Fruit fly (Drosophila melanogaster) whole organism, embryonic: Measurements from ENCODE around the gene 5-HT2B.
A peak's percentile ranks its signal among the peaks of the same experiment; 100 is the strongest.

ENCODE experiments used
- Adf1 ChIP-seq: fragments of 200-800 bp; sonication (Bioruptor generic); IDR thresholded peaks from 2 replicates; pipeline ENCODE4 v1.3.6; 2022; ENCODE audit warnings: missing biosample characterization, missing genetic modification characterization
- CG10274 ChIP-seq: fragments of 200-800 bp; sonication (Bioruptor generic); optimal IDR thresholded peaks from 3 replicates; lab custom pipeline; 2017; ENCODE audit warnings: missing biosample characterization, mild to moderate bottlenecking, missing genetic modification characterization
- CG10979 ChIP-seq: fragments of 200-800 bp; sonication (Bioruptor generic); optimal IDR thresholded peaks from 2 replicates; lab custom pipeline; 2018; ENCODE audit warnings: missing biosample characterization, mild to moderate bottlenecking, missing genetic modification characterization, moderate library complexity
- CG12391 ChIP-seq: fragments of 200-800 bp; sonication (Bioruptor generic); optimal IDR thresholded peaks from 3 replicates; lab custom pipeline; 2018; ENCODE audit warnings: missing biosample characterization, mild to moderate bottlenecking, missing genetic modification characterization, moderate library complexity
- CG13424 ChIP-seq: fragments of 200-800 bp; sonication (Bioruptor generic); optimal IDR thresholded peaks from 2 replicates; lab custom pipeline; 2019; ENCODE audit warnings: missing biosample characterization, mild to moderate bottlenecking, missing genetic modification characterization, moderate library complexity
- CG14441 ChIP-seq: fragments of 200-800 bp; sonication (Bioruptor generic); IDR thresholded peaks from 2 replicates; pipeline ENCODE4 v1.3.6; 2022; ENCODE audit warnings: missing biosample characterization, missing genetic modification characterization
- CG14965 ChIP-seq: fragments of 200-800 bp; sonication (Bioruptor generic); optimal IDR thresholded peaks from 2 replicates; lab custom pipeline; 2016; ENCODE audit warnings: missing biosample characterization, missing genetic modification characterization, borderline replicate concordance
- CG15479 ChIP-seq: fragments of 200-800 bp; sonication (Bioruptor generic); optimal IDR thresholded peaks from 3 replicates; lab custom pipeline; 2019; ENCODE audit warnings: missing biosample characterization, mild to moderate bottlenecking, missing genetic modification characterization, moderate library complexity
- CG17186 ChIP-seq: fragments of 200-800 bp; sonication (Bioruptor generic); optimal IDR thresholded peaks from 3 replicates; lab custom pipeline; 2017; ENCODE audit warnings: missing biosample characterization, missing genetic modification reagents, missing genetic modification characterization
- CG17328 ChIP-seq: fragments of 200-800 bp; sonication (Bioruptor generic); IDR thresholded peaks from 2 replicates; pipeline ENCODE4 v1.3.6; 2022; ENCODE audit warnings: missing biosample characterization, missing genetic modification characterization
- CG17361 ChIP-seq: fragments of 200-800 bp; sonication (Bioruptor generic); IDR thresholded peaks from 3 replicates; pipeline ENCODE4 v1.3.6; 2022; ENCODE audit warnings: missing biosample characterization, missing genetic modification characterization
- CG17612 ChIP-seq: fragments of 200-800 bp; sonication (Bioruptor generic); IDR thresholded peaks from 2 replicates; pipeline ENCODE4 v1.3.6; 2022; ENCODE audit warnings: missing biosample characterization, missing genetic modification characterization
- CG2889 ChIP-seq: fragments of 200-800 bp; sonication (Bioruptor generic); IDR thresholded peaks from 3 replicates; pipeline ENCODE4 v1.3.6; 2022; ENCODE audit warnings: missing biosample characterization, missing genetic modification characterization
- CG30403 ChIP-seq: fragments of 200-800 bp; sonication (Bioruptor generic); optimal IDR thresholded peaks from 3 replicates; lab custom pipeline; 2016; ENCODE audit warnings: missing biosample characterization, missing genetic modification characterization
- CG34224 ChIP-seq: fragments of 200-800 bp; sonication (Bioruptor generic); IDR thresholded peaks from 3 replicates; pipeline ENCODE4 v1.3.6; 2022; ENCODE audit warnings: missing biosample characterization, missing genetic modification characterization; ENCODE audit not compliant: partially characterized antibody
- CG43689 ChIP-seq: fragments of 200-800 bp; sonication (Bioruptor generic); IDR thresholded peaks from 2 replicates; pipeline ENCODE4 v1.3.6; 2022; ENCODE audit warnings: missing biosample characterization, missing genetic modification characterization
- CG4854 ChIP-seq: fragments of 200-800 bp; sonication (Bioruptor generic); optimal IDR thresholded peaks from 2 replicates; lab custom pipeline; 2016; ENCODE audit warnings: missing biosample characterization, missing genetic modification characterization, inconsistent platforms
- CG6175 ChIP-seq: fragments of 200-800 bp; sonication (Bioruptor generic); IDR thresholded peaks from 3 replicates; pipeline ENCODE4 v1.3.6; 2022; ENCODE audit warnings: missing biosample characterization, missing genetic modification characterization
- CG6683 ChIP-seq: fragments of 200-800 bp; sonication (Bioruptor generic); optimal IDR thresholded peaks from 2 replicates; lab custom pipeline; 2017; ENCODE audit warnings: missing biosample characterization, mild to moderate bottlenecking, missing genetic modification characterization, missing genetic modification reagents
- CG8290 ChIP-seq, 3 experiments: fragments of 200-800 bp; sonication (Bioruptor generic); optimal IDR thresholded peaks; 2 replicates each; lab custom pipeline; 2016 to 2019; ENCODE audit warnings: missing biosample characterization in 3 of 3, missing genetic modification characterization in 3 of 3, mild to moderate bottlenecking in 2 of 3, moderate library complexity in 1 of 3
- CG9215 ChIP-seq: fragments of 200-800 bp; sonication (Bioruptor generic); IDR thresholded peaks from 2 replicates; pipeline ENCODE4 v1.3.6; 2022; ENCODE audit warnings: missing biosample characterization, missing genetic modification characterization
- CG9817 ChIP-seq: fragments of 200-800 bp; sonication (Bioruptor generic); optimal IDR thresholded peaks from 2 replicates; lab custom pipeline; 2018; ENCODE audit warnings: missing biosample characterization, mild to moderate bottlenecking, missing genetic modification characterization, moderate library complexity
- CoRest ChIP-seq: fragments of 200-800 bp; sonication (Bioruptor generic); optimal IDR thresholded peaks from 3 replicates; lab custom pipeline; 2018; ENCODE audit warnings: missing biosample characterization, mild to moderate bottlenecking, missing genetic modification characterization, moderate library complexity
- E2f2 ChIP-seq: fragments of 200-800 bp; sonication (Bioruptor generic); IDR thresholded peaks from 2 replicates; pipeline ENCODE4 v1.3.6; 2022; ENCODE audit warnings: missing biosample characterization, missing genetic modification characterization
- Eip74EF ChIP-seq, 2 experiments: fragments of 200-800 bp in 1 of 2; fragments of >200 bp in 1 of 2; sonication (Bioruptor generic) in 1 of 2; optimal IDR thresholded peaks; 2 replicates each; lab custom pipeline; 2017 to 2019; ENCODE audit warnings: missing biosample characterization in 2 of 2, missing genetic modification characterization in 2 of 2, mild to moderate bottlenecking in 1 of 2, moderate library complexity in 1 of 2
- Fer2 ChIP-seq: fragments of 200-800 bp; sonication (Bioruptor generic); optimal IDR thresholded peaks from 2 replicates; lab custom pipeline; 2018; ENCODE audit warnings: missing biosample characterization, mild to moderate bottlenecking, missing genetic modification characterization, moderate library complexity
- Gug ChIP-seq: fragments of 200-800 bp; sonication (Bioruptor generic); IDR thresholded peaks from 4 replicates; pipeline ENCODE4 v1.3.6; 2022; ENCODE audit warnings: missing biosample characterization, missing genetic modification characterization
- H15 ChIP-seq: fragments of 200-800 bp; sonication (Bioruptor generic); IDR thresholded peaks from 3 replicates; pipeline ENCODE4 v1.3.6; 2022; ENCODE audit warnings: missing biosample characterization, missing genetic modification characterization
- MBD-R2 ChIP-seq: fragments of 200-800 bp; sonication (Bioruptor generic); IDR thresholded peaks from 2 replicates; pipeline ENCODE4 v1.3.6; 2022; ENCODE audit warnings: missing biosample characterization, missing genetic modification characterization
- Neu2 ChIP-seq: fragments of 200-800 bp; sonication (Bioruptor generic); optimal IDR thresholded peaks from 3 replicates; lab custom pipeline; 2016; ENCODE audit warnings: missing biosample characterization, missing genetic modification characterization, borderline replicate concordance
- NfI ChIP-seq: fragments of 200-800 bp; sonication (Bioruptor generic); optimal IDR thresholded peaks from 3 replicates; lab custom pipeline; 2018; ENCODE audit warnings: missing biosample characterization, mild to moderate bottlenecking, missing genetic modification characterization, moderate library complexity
- Oaz ChIP-seq: fragments of 200-800 bp; sonication (Bioruptor generic); IDR thresholded peaks from 2 replicates; pipeline ENCODE4 v1.3.6; 2022; ENCODE audit warnings: missing biosample characterization, missing genetic modification characterization
- Sox100B ChIP-seq: fragments of 200-800 bp; sonication (Bioruptor generic); optimal IDR thresholded peaks from 3 replicates; lab custom pipeline; 2018; ENCODE audit warnings: missing biosample characterization, mild to moderate bottlenecking, missing genetic modification characterization
- bab2 ChIP-seq: fragments of 200-800 bp; sonication (Bioruptor generic); optimal IDR thresholded peaks from 2 replicates; lab custom pipeline; 2016; ENCODE audit warnings: missing biosample characterization, missing genetic modification characterization
- bcd ChIP-seq: fragments of 200-800 bp; sonication (Bioruptor generic); optimal IDR thresholded peaks from 2 replicates; lab custom pipeline; 2017; ENCODE audit warnings: missing biosample characterization, mild to moderate bottlenecking, missing genetic modification characterization
- br ChIP-seq: fragments of >200 bp; optimal IDR thresholded peaks from 2 replicates; lab custom pipeline; 2017
- corto ChIP-seq: fragments of 200-800 bp; sonication (Bioruptor generic); optimal IDR thresholded peaks from 2 replicates; lab custom pipeline; 2016; ENCODE audit warnings: missing biosample characterization, mild to moderate bottlenecking, missing genetic modification characterization, moderate library complexity
- exex ChIP-seq: fragments of 200-800 bp; sonication (Bioruptor generic); optimal IDR thresholded peaks from 4 replicates; lab custom pipeline; 2018; ENCODE audit warnings: missing biosample characterization, mild to moderate bottlenecking, missing genetic modification characterization, moderate library complexity
- eyg ChIP-seq: fragments of 200-800 bp; sonication (Bioruptor generic); optimal IDR thresholded peaks from 3 replicates; lab custom pipeline; 2016; ENCODE audit warnings: missing biosample characterization, missing genetic modification characterization
- gro ChIP-seq: fragments of 200-800 bp; sonication (Bioruptor generic); optimal IDR thresholded peaks from 2 replicates; lab custom pipeline; 2016; ENCODE audit warnings: missing biosample characterization, missing genetic modification characterization
- h ChIP-seq: fragments of >200 bp; optimal IDR thresholded peaks from 2 replicates; lab custom pipeline; 2017
- hth ChIP-seq: fragments of >200 bp; optimal IDR thresholded peaks from 2 replicates; lab custom pipeline; 2017; ENCODE audit warnings: inconsistent platforms
- inv ChIP-seq: fragments of 200-800 bp; sonication (Bioruptor generic); IDR thresholded peaks from 2 replicates; pipeline ENCODE4 v1.3.6; 2022; ENCODE audit warnings: missing biosample characterization, missing genetic modification characterization; ENCODE audit not compliant: partially characterized antibody
- nerfin-2 ChIP-seq: fragments of 200-800 bp; sonication (Bioruptor generic); IDR thresholded peaks from 2 replicates; pipeline ENCODE4 v1.3.6; 2022; ENCODE audit warnings: missing biosample characterization, missing genetic modification characterization; ENCODE audit not compliant: partially characterized antibody
- pfk ChIP-seq: fragments of 200-800 bp; sonication (Bioruptor generic); optimal IDR thresholded peaks from 2 replicates; lab custom pipeline; 2018; ENCODE audit warnings: missing biosample characterization, mild to moderate bottlenecking, missing genetic modification characterization, moderate library complexity
- seq ChIP-seq: fragments of 200-800 bp; sonication (Bioruptor generic); IDR thresholded peaks from 2 replicates; pipeline ENCODE4 v1.3.6; 2022; ENCODE audit warnings: missing biosample characterization, missing genetic modification characterization
- sqz ChIP-seq: fragments of 200-800 bp; sonication (Bioruptor generic); optimal IDR thresholded peaks from 3 replicates; lab custom pipeline; 2018; ENCODE audit warnings: missing biosample characterization, mild to moderate bottlenecking, missing genetic modification characterization
- tgo ChIP-seq: fragments of 200-800 bp; sonication (Bioruptor generic); IDR thresholded peaks from 3 replicates; pipeline ENCODE4 v1.3.6; 2022; ENCODE audit warnings: missing biosample characterization, missing genetic modification characterization
- tup ChIP-seq: fragments of 200-800 bp; sonication (Bioruptor generic); optimal IDR thresholded peaks from 2 replicates; lab custom pipeline; 2016; ENCODE audit warnings: missing biosample characterization, mild to moderate bottlenecking, missing genetic modification characterization, moderate library complexity

5-HT2B gene

DNA sequence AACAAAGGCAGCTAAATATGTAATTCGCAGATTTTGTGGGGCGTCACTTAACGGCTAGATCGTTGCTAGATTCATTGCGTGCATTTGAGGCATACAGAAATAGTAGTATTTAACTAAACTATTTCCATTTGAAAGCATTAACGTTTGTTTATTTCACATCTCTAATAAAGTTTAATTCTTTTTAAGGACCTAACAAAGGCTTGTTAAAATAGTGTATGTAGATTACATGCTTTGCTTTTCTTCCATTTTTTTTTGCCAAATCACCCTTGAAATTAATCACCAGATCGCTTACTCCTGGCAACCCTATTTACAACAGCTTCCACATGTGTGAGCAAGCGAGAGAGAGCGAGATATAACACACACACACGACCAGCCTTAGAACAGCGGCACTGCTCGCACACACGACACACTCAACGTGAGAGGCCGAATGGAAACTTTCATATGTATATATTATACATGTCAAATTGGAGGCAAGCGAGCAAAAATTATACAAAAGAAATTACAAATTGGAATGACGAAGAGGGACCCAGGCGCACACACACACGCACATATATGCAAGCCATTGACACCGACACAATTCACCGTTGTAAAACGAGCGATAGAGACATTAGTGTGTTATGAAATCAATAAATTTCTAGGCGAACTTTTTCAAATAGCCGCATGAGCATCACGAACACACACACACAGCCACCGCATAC, 81.3 kb downstream of the 5-HT2B start (continued):
- TF ChIP-seq CG13424 (tag; lab: Kevin White, UChicago): peak; percentile 67
- TF ChIP-seq CG17612 (GFP tag; lab: Robert Waterston, UW): peak; percentile 53; the same call in 1 of the 2 replicates
- TF ChIP-seq CG17186 (GFP tag; lab: Kevin White, UChicago): no peak
- TF ChIP-seq CG9817 (tag; lab: Kevin White, UChicago): peak; percentile 67
- peak; percentile 53 for TF ChIP-seq CG10979 (tag; lab: Kevin White, UChicago)
- no peak for TF ChIP-seq tup (GFP tag; lab: Kevin White, UChicago)
- no peak for TF ChIP-seq CG14965
- TF ChIP-seq Sox100B (GFP tag; lab: Kevin White, UChicago): peak; percentile 60
- TF ChIP-seq Fer2: no peak
- peak; percentile 43 for TF ChIP-seq pfk (GFP tag; lab: Kevin White, UChicago)
- peak; percentile 6 for TF ChIP-seq CG6683 (GFP tag; lab: Kevin White, UChicago)
- peak; percentile 38 for TF ChIP-seq bab2 (GFP tag; lab: Kevin White, UChicago)
- peak; percentile 33; the same call in 1 of the 2 replicates for TF ChIP-seq CG9215 (GFP tag; lab: Robert Waterston, UW)
- no peak for TF ChIP-seq H15
- TF ChIP-seq exex (tag; lab: Kevin White, UChicago): peak; percentile 69
- TF ChIP-seq nerfin-2 (GFP tag; lab: Robert Waterston, UW): no peak
- no peak for TF ChIP-seq CG43689 (GFP tag; lab: Robert Waterston, UW)
- TF ChIP-seq CG30403: peak; percentile 65
- peak; percentile 53 for TF ChIP-seq tgo (GFP tag; lab: Robert Waterston, UW)
- peak; percentile 65 for TF ChIP-seq CG14441 (GFP tag; lab: Robert Waterston, UW)
- TF ChIP-seq Gug (GFP tag; lab: Robert Waterston, UW): peak; percentile 50; the same call in 1 of the 4 replicates
- no peak for TF ChIP-seq Oaz (GFP tag; lab: Robert Waterston, UW)
- TF ChIP-seq MBD-R2 (GFP tag; lab: Robert Waterston, UW): peak; percentile 41; the same call in 1 of the 2 replicates
- TF ChIP-seq CG8290 (GFP tag; optimal IDR thresholded peaks at IDR 0.05; lab: Kevin White, UChicago): peak; percentile 37
- TF ChIP-seq CG8290 (tag; optimal IDR thresholded peaks at IDR 0.05; lab: Kevin White, UChicago): peak in 1 of 2 experiments; percentile 86
- peak; percentile 42; the same call in 1 of the 2 replicates for TF ChIP-seq Adf1 (GFP tag; lab: Robert Waterston, UW)
- TF ChIP-seq CG10274 (GFP tag; lab: Kevin White, UChicago): peak; percentile 17
- TF ChIP-seq seq (GFP tag; lab: Robert Waterston, UW): peak; percentile 58; the same call in 1 of the 2 replicates
- TF ChIP-seq CG4854 (GFP tag; lab: Kevin White, UChicago): no peak
- no peak for TF ChIP-seq hth (lab: Kevin White, UChicago)
- peak; percentile 72; the same call in 1 of the 3 replicates for TF ChIP-seq CG17361 (GFP tag; lab: Robert Waterston, UW)
- no peak for TF ChIP-seq corto (GFP tag; lab: Kevin White, UChicago)
- peak; percentile 62; the same call in 1 of the 3 replicates for TF ChIP-seq CG6175 (GFP tag; lab: Robert Waterston, UW)
- no peak for TF ChIP-seq CG15479 (GFP tag; lab: Kevin White, UChicago)
- TF ChIP-seq bcd (GFP tag; lab: Kevin White, UChicago): peak; percentile 47
- no peak for TF ChIP-seq h (lab: Kevin White, UChicago)
- TF ChIP-seq Neu2 (GFP tag; lab: Kevin White, UChicago): no peak
- TF ChIP-seq eyg: no peak
- no peak for TF ChIP-seq CG2889
- peak; percentile 60 for TF ChIP-seq CG12391 (tag; lab: Kevin White, UChicago)
- TF ChIP-seq inv (GFP tag; lab: Robert Waterston, UW): peak; percentile 10; the same call in 1 of the 2 replicates
- TF ChIP-seq br (lab: Kevin White, UChicago): no peak
- TF ChIP-seq gro: peak; percentile 35
- peak; percentile 44; the same call in 1 of the 2 replicates for TF ChIP-seq CG17328 (GFP tag; lab: Robert Waterston, UW)
- peak; percentile 63 for TF ChIP-seq NfI (GFP tag; lab: Kevin White, UChicago)
- peak; percentile 24; the same call in 1 of the 2 replicates for TF ChIP-seq E2f2 (GFP tag; lab: Robert Waterston, UW)
- TF ChIP-seq CoRest (tag; lab: Kevin White, UChicago): peak; percentile 65
- no peak for TF ChIP-seq CG34224 (GFP tag; lab: Robert Waterston, UW)
- TF ChIP-seq Eip74EF (GFP tag; optimal IDR thresholded peaks at IDR 0.05; lab: Kevin White, UChicago): peak in 1 of 2 experiments; percentile 32
- peak; percentile 78 for TF ChIP-seq sqz (GFP tag; lab: Kevin White, UChicago)
